Fruit fly (Drosophila melanogaster) whole organism, pupa: ENCODE results near the gene CG42353.

ENCODE experiments used
- CG10348 ChIP-seq: fragments of 200-800 bp; sonication (Bioruptor generic); IDR thresholded peaks from 2 replicates; pipeline ENCODE4 v1.3.6; 2022; ENCODE audit warnings: missing biosample characterization, missing genetic modification characterization
- CG12605 ChIP-seq: fragments of 200-800 bp; sonication (Bioruptor generic); IDR thresholded peaks from 2 replicates; pipeline ENCODE4 v1.3.6; 2022; ENCODE audit warnings: missing biosample characterization, missing genetic modification characterization
- CG13204 ChIP-seq: fragments of 200-800 bp; sonication (Bioruptor generic); optimal IDR thresholded peaks from 2 replicates; lab custom pipeline; 2018; ENCODE audit warnings: missing biosample characterization, mild to moderate bottlenecking, missing genetic modification characterization, moderate library complexity
- CG14655 ChIP-seq: fragments of 200-800 bp; sonication (Bioruptor generic); optimal IDR thresholded peaks from 3 replicates; lab custom pipeline; 2017; ENCODE audit warnings: mild to moderate bottlenecking, missing biosample characterization, missing genetic modification reagents, missing genetic modification characterization
- CG15710 ChIP-seq: fragments of 200-800 bp; sonication (Bioruptor generic); optimal IDR thresholded peaks from 2 replicates; lab custom pipeline; 2018; ENCODE audit warnings: missing biosample characterization, mild to moderate bottlenecking, missing genetic modification characterization, moderate library complexity
- CG17806 ChIP-seq: fragments of 200-800 bp; sonication (Bioruptor generic); optimal IDR thresholded peaks from 2 replicates; lab custom pipeline; 2018; ENCODE audit warnings: missing biosample characterization, mild to moderate bottlenecking, missing genetic modification characterization, moderate library complexity
- CG32121 ChIP-seq: fragments of 200-800 bp; sonication (Bioruptor generic); IDR thresholded peaks from 2 replicates; pipeline ENCODE4 v1.3.6; 2022; ENCODE audit warnings: missing biosample characterization, missing genetic modification characterization
- CG34367 ChIP-seq: fragments of 200-800 bp; sonication (Bioruptor generic); optimal IDR thresholded peaks from 2 replicates; lab custom pipeline; 2018; ENCODE audit warnings: missing biosample characterization, mild to moderate bottlenecking, missing genetic modification characterization
- CG4496 ChIP-seq: fragments of 200-800 bp; sonication (Bioruptor generic); IDR thresholded peaks from 3 replicates; pipeline ENCODE4 v1.3.6; 2022; ENCODE audit warnings: missing biosample characterization, missing genetic modification characterization
- CG8159 ChIP-seq: fragments of 200-800 bp; sonication (Bioruptor generic); optimal IDR thresholded peaks from 3 replicates; lab custom pipeline; 2018; ENCODE audit warnings: missing biosample characterization, mild to moderate bottlenecking, missing genetic modification characterization, moderate library complexity
- CG8301 ChIP-seq: fragments of 200-800 bp; sonication (Bioruptor generic); optimal IDR thresholded peaks from 2 replicates; lab custom pipeline; 2018; ENCODE audit warnings: missing biosample characterization, mild to moderate bottlenecking, missing genetic modification characterization
- CG9948 ChIP-seq: fragments of 200-800 bp; sonication (Bioruptor generic); optimal IDR thresholded peaks from 2 replicates; lab custom pipeline; 2018; ENCODE audit warnings: missing biosample characterization, mild to moderate bottlenecking, missing genetic modification characterization, moderate library complexity
- D1 ChIP-seq: fragments of 200-800 bp; sonication (Bioruptor generic); optimal IDR thresholded peaks from 2 replicates; lab custom pipeline; 2018; ENCODE audit warnings: missing biosample characterization, mild to moderate bottlenecking, missing genetic modification characterization, moderate library complexity
- EcR ChIP-seq: fragments of 200-800 bp; sonication (Bioruptor generic); optimal IDR thresholded peaks from 3 replicates; lab custom pipeline; 2019; ENCODE audit warnings: missing biosample characterization, missing genetic modification characterization, mild to moderate bottlenecking, moderate library complexity, missing genetic modification reagents
- Ets98B ChIP-seq: fragments of 200-800 bp; sonication (Bioruptor generic); IDR thresholded peaks from 2 replicates; pipeline ENCODE4 v1.3.6; 2022; ENCODE audit warnings: missing biosample characterization, missing genetic modification characterization
- Pif1A ChIP-seq: fragments of 200-800 bp; sonication (Bioruptor generic); optimal IDR thresholded peaks from 3 replicates; lab custom pipeline; 2016; ENCODE audit warnings: missing biosample characterization, missing genetic modification characterization
- Pif1B ChIP-seq: fragments of 200-800 bp; sonication (Bioruptor generic); optimal IDR thresholded peaks from 3 replicates; lab custom pipeline; 2016; ENCODE audit warnings: missing biosample characterization, missing genetic modification characterization
- Snoo ChIP-seq: fragments of 200-800 bp; sonication (Bioruptor generic); optimal IDR thresholded peaks from 3 replicates; lab custom pipeline; 2017; ENCODE audit warnings: missing biosample characterization, mild to moderate bottlenecking, missing genetic modification characterization, inconsistent platforms
- fd96Ca ChIP-seq: fragments of 200-800 bp; sonication (Bioruptor generic); IDR thresholded peaks from 3 replicates; pipeline ENCODE4 v1.3.6; 2022; ENCODE audit warnings: missing biosample characterization, missing genetic modification characterization
- gl ChIP-seq: fragments of 200-800 bp; sonication (Bioruptor generic); optimal IDR thresholded peaks from 2 replicates; lab custom pipeline; 2018; ENCODE audit warnings: missing biosample characterization, mild to moderate bottlenecking, missing genetic modification characterization
- rn ChIP-seq: fragments of 200-800 bp; sonication (Bioruptor generic); IDR thresholded peaks from 2 replicates; pipeline ENCODE4 v1.3.6; 2022; ENCODE audit warnings: missing biosample characterization, missing genetic modification characterization

The CG42353 gene

dm6 chrX:16105715-16106114 lies 969 bp upstream of the CG42353 start:
- no peak for TF ChIP-seq CG32121 (GFP tag; lab: Robert Waterston, UW)
- TF ChIP-seq D1 (tag; lab: Kevin White, UChicago): no peak
- TF ChIP-seq CG9948: no peak
- TF ChIP-seq CG4496 (GFP tag; lab: Robert Waterston, UW): 0 out of 3 replicates have a peak, but pooled peaks have one; percentile 32
- TF ChIP-seq CG8301 (tag; lab: Kevin White, UChicago): no peak
- TF ChIP-seq Pif1B (GFP tag; lab: Kevin White, UChicago): no peak

- TF ChIP-seq CG4496 (GFP tag; lab: Robert Waterston, UW) (no peak), EcR (peak; percentile 23)
- TF ChIP-seq, all 21 proteins: peak for 1
These were observed 549 bp downstream of the CG42353 start for dm6 chrX:16104056-16104737.

- TF ChIP-seq CG15710 (tag; lab: Kevin White, UChicago) (no peak), rn (GFP tag; lab: Robert Waterston, UW) (0 out of 2 replicates have a peak, but pooled peaks have one; percentile 5), CG10348 (GFP tag; lab: Robert Waterston, UW) (no peak), gl (tag; lab: Kevin White, UChicago) (no peak), Pif1A (GFP tag; lab: Kevin White, UChicago) (peak; percentile 54), CG8301 (tag; lab: Kevin White, UChicago) (no peak), CG14655 (GFP tag; lab: Kevin White, UChicago) (no peak), fd96Ca (GFP tag; lab: Robert Waterston, UW) (0 out of 3 replicates have a peak, but pooled peaks have one; percentile 15), Pif1B (GFP tag; lab: Kevin White, UChicago) (peak; percentile 19), CG4496 (GFP tag; lab: Robert Waterston, UW) (no peak; the same call in 2 of the 3 replicates), CG32121 (GFP tag; lab: Robert Waterston, UW) (no peak), CG9948 (no peak), EcR (no peak), CG13204 (GFP tag; lab: Kevin White, UChicago) (no peak), Ets98B (GFP tag; lab: Robert Waterston, UW) (0 out of 2 replicates have a peak, but pooled peaks have one; percentile 17), D1 (tag; lab: Kevin White, UChicago) (no peak), CG17806 (tag; lab: Kevin White, UChicago) (no peak), CG34367 (tag; lab: Kevin White, UChicago) (no peak), CG12605 (0 out of 2 replicates have a peak, but pooled peaks have one; percentile 24), Snoo (tag; lab: Kevin White, UChicago) (peak; percentile 50), CG8159 (tag; lab: Kevin White, UChicago) (no peak)
These were observed 1.3 kb downstream of the CG42353 start for dm6 chrX:16103482-16103881.

dm6 chrX:16102338-16103218 lies 2.2 kb downstream of the CG42353 start:
- TF ChIP-seq CG8301 (tag; lab: Kevin White, UChicago): no peak
- peak; percentile 8 for TF ChIP-seq CG8159 (tag; lab: Kevin White, UChicago)
- TF ChIP-seq CG12605: no peak
- no peak for TF ChIP-seq CG15710 (tag; lab: Kevin White, UChicago)
- peak; percentile 68 for TF ChIP-seq Snoo (tag; lab: Kevin White, UChicago)
- TF ChIP-seq EcR: no peak
- TF ChIP-seq Pif1B (GFP tag; lab: Kevin White, UChicago): peak; percentile 52
- peak; percentile 12; the same call in 1 of the 3 replicates for TF ChIP-seq CG4496 (GFP tag; lab: Robert Waterston, UW)
- no peak for TF ChIP-seq D1 (tag; lab: Kevin White, UChicago)
- TF ChIP-seq CG13204 (GFP tag; lab: Kevin White, UChicago): no peak
- TF ChIP-seq Pif1A (GFP tag; lab: Kevin White, UChicago): peak; percentile 30
- TF ChIP-seq Ets98B (GFP tag; lab: Robert Waterston, UW): peak; percentile 14; the same call in 1 of the 2 replicates

dm6 chrX:16100726-16101351 lies 3.9 kb downstream of the CG42353 start:
- no peak for TF ChIP-seq CG17806 (tag; lab: Kevin White, UChicago)

dm6 chrX:16096488-16096887 lies 8.3 kb downstream of the CG42353 start:
- TF ChIP-seq CG15710 (tag; lab: Kevin White, UChicago) (no peak), Snoo (tag; lab: Kevin White, UChicago) (no peak), fd96Ca (GFP tag; lab: Robert Waterston, UW) (no peak), CG8159 (tag; lab: Kevin White, UChicago) (peak; percentile 9), Pif1B (GFP tag; lab: Kevin White, UChicago) (no peak)
- TF ChIP-seq, all 21 proteins: peak for 1
